Worm (Caenorhabditis elegans) whole organism, late embryonic: ENCODE results near the gene vps-16.

Source experiments
- C08G9.2 ChIP-seq: sonication (generic microtip); optimal IDR thresholded peaks from 2 replicates; lab custom pipeline; 2016; ENCODE audit warnings: mild to moderate bottlenecking, missing genetic modification characterization, moderate library complexity, missing compliant biosample characterization
- C38D4.7 ChIP-seq: fragments of 200-800 bp; sonication (Bioruptor generic); optimal IDR thresholded peaks from 2 replicates; lab custom pipeline; 2018; ENCODE audit warnings: mild to moderate bottlenecking, missing genetic modification characterization, moderate library complexity, missing compliant biosample characterization
- F13H6.1 ChIP-seq: sonication (generic microtip); optimal IDR thresholded peaks from 2 replicates; lab custom pipeline; 2016; ENCODE audit warnings: missing genetic modification characterization, missing compliant biosample characterization
- Y22D7AL.16 ChIP-seq: sonication (generic microtip); optimal IDR thresholded peaks from 2 replicates; lab custom pipeline; 2016; ENCODE audit warnings: missing genetic modification characterization, missing compliant biosample characterization
- ahr-1 ChIP-seq: sonication (generic microtip); optimal IDR thresholded peaks from 2 replicates; lab custom pipeline; 2016; ENCODE audit warnings: missing genetic modification characterization, missing compliant biosample characterization
- ama-1 ChIP-seq: fragments of 150-350 bp; optimal IDR thresholded peaks from 2 replicates; lab custom pipeline; 2014
- ceh-14 ChIP-seq: sonication (generic microtip); optimal IDR thresholded peaks from 2 replicates; lab custom pipeline; 2016; ENCODE audit warnings: missing genotype, missing genetic modification characterization, missing compliant biosample characterization
- ceh-18 ChIP-seq: sonication (generic microtip); optimal IDR thresholded peaks from 2 replicates; lab custom pipeline; 2016; ENCODE audit warnings: missing genetic modification characterization, missing compliant biosample characterization
- ceh-2 ChIP-seq: sonication (generic microtip); optimal IDR thresholded peaks from 2 replicates; lab custom pipeline; 2016; ENCODE audit warnings: missing genotype, missing genetic modification characterization, missing compliant biosample characterization
- ceh-22 ChIP-seq: sonication (generic microtip); optimal IDR thresholded peaks from 2 replicates; lab custom pipeline; 2017; ENCODE audit warnings: missing biosample characterization, missing genetic modification characterization
- ceh-24 ChIP-seq: sonication (generic microtip); optimal IDR thresholded peaks from 2 replicates; lab custom pipeline; 2016; ENCODE audit warnings: mild to moderate bottlenecking, missing genetic modification characterization, missing compliant biosample characterization
- ceh-30 ChIP-seq: fragments of 150-350 bp; optimal IDR thresholded peaks from 2 replicates; lab custom pipeline; 2014; ENCODE audit warnings: missing biosample characterization, missing genetic modification characterization
- ceh-31 ChIP-seq: sonication (generic microtip); optimal IDR thresholded peaks from 2 replicates; lab custom pipeline; 2016; ENCODE audit warnings: missing genetic modification characterization, missing compliant biosample characterization
- ceh-45 ChIP-seq: fragments of 200-800 bp; sonication (Bioruptor generic); IDR thresholded peaks from 2 replicates; pipeline ENCODE4 v1.3.6; 2022; ENCODE audit warnings: missing genetic modification reagents, missing genetic modification characterization, missing compliant biosample characterization
- ceh-48 ChIP-seq: sonication (generic microtip); optimal IDR thresholded peaks from 2 replicates; lab custom pipeline; 2016; ENCODE audit warnings: missing genetic modification characterization, inconsistent platforms, missing compliant biosample characterization
- ceh-6 ChIP-seq: fragments of 200-800 bp; sonication (Bioruptor generic); optimal IDR thresholded peaks from 2 replicates; lab custom pipeline; 2018; ENCODE audit warnings: mild to moderate bottlenecking, missing genetic modification characterization, missing compliant biosample characterization
- ceh-9 ChIP-seq: sonication (generic microtip); optimal IDR thresholded peaks from 2 replicates; lab custom pipeline; 2016; ENCODE audit warnings: mild to moderate bottlenecking, missing genetic modification characterization, inconsistent platforms, missing compliant biosample characterization
- che-1 ChIP-seq: sonication (generic microtip); optimal IDR thresholded peaks from 2 replicates; lab custom pipeline; 2016; ENCODE audit warnings: mild to moderate bottlenecking, missing genetic modification characterization, missing compliant biosample characterization
- elt-2 ChIP-seq: sonication (generic microtip); optimal IDR thresholded peaks from 2 replicates; lab custom pipeline; 2016; ENCODE audit warnings: missing genetic modification reagents, missing genetic modification characterization, missing compliant biosample characterization
- elt-4 ChIP-seq: sonication (generic microtip); optimal IDR thresholded peaks from 2 replicates; lab custom pipeline; 2016; ENCODE audit warnings: missing genetic modification characterization, missing compliant biosample characterization
- eyg-1 ChIP-seq: sonication (generic microtip); optimal IDR thresholded peaks from 2 replicates; lab custom pipeline; 2016; ENCODE audit warnings: missing genotype, missing genetic modification characterization, missing compliant biosample characterization
- fax-1 ChIP-seq: sonication (generic microtip); optimal IDR thresholded peaks from 2 replicates; lab custom pipeline; 2016; ENCODE audit warnings: missing genotype, missing genetic modification characterization, missing compliant biosample characterization
- fkh-10 ChIP-seq: fragments of 150-350 bp; optimal IDR thresholded peaks from 2 replicates; lab custom pipeline; 2014; ENCODE audit warnings: missing biosample characterization, missing genetic modification reagents, missing genetic modification characterization
- fkh-6 ChIP-seq: sonication (generic microtip); optimal IDR thresholded peaks from 2 replicates; lab custom pipeline; 2016; ENCODE audit warnings: missing genetic modification characterization, missing compliant biosample characterization
- gmeb-2 ChIP-seq: sonication (generic microtip); optimal IDR thresholded peaks from 2 replicates; lab custom pipeline; 2016; ENCODE audit warnings: missing genetic modification characterization, inconsistent platforms, missing compliant biosample characterization
- hlh-13 ChIP-seq: fragments of 200-800 bp; sonication (Bioruptor generic); optimal IDR thresholded peaks from 2 replicates; lab custom pipeline; 2018; ENCODE audit warnings: mild to moderate bottlenecking, missing genetic modification characterization, missing compliant biosample characterization
- hlh-15 ChIP-seq: sonication (generic microtip); optimal IDR thresholded peaks from 2 replicates; lab custom pipeline; 2016; ENCODE audit warnings: missing genetic modification characterization, missing compliant biosample characterization
- lin-11 ChIP-seq: fragments of 200-800 bp; sonication (Bioruptor generic); optimal IDR thresholded peaks from 2 replicates; lab custom pipeline; 2018; ENCODE audit warnings: mild to moderate bottlenecking, missing genetic modification characterization, missing compliant biosample characterization
- madf-2 ChIP-seq: sonication (generic microtip); optimal IDR thresholded peaks from 2 replicates; lab custom pipeline; 2017; ENCODE audit warnings: missing genetic modification characterization, missing compliant biosample characterization
- mec-3 ChIP-seq: sonication (generic microtip); optimal IDR thresholded peaks from 2 replicates; lab custom pipeline; 2016; ENCODE audit warnings: borderline replicate concordance, missing genetic modification characterization, missing compliant biosample characterization
- nfya-1 ChIP-seq: sonication (generic microtip); optimal IDR thresholded peaks from 2 replicates; lab custom pipeline; 2017; ENCODE audit warnings: missing genetic modification characterization, mild to moderate bottlenecking, missing compliant biosample characterization, antibody characterized with exemption, moderate library complexity
- nhr-11 ChIP-seq: fragments of 150-350 bp; optimal IDR thresholded peaks from 2 replicates; lab custom pipeline; 2014; ENCODE audit warnings: missing biosample characterization, missing genetic modification characterization
- nhr-232 ChIP-seq: sonication (generic microtip); optimal IDR thresholded peaks from 2 replicates; lab custom pipeline; 2016; ENCODE audit warnings: missing genetic modification characterization, missing compliant biosample characterization
- odd-2 ChIP-seq: sonication (generic microtip); optimal IDR thresholded peaks from 2 replicates; lab custom pipeline; 2017; ENCODE audit warnings: antibody characterized with exemption, mild to moderate bottlenecking, missing genetic modification characterization, missing compliant biosample characterization
- pat-9 ChIP-seq: fragments of 200-800 bp; sonication (Bioruptor generic); optimal IDR thresholded peaks from 2 replicates; lab custom pipeline; 2018; ENCODE audit warnings: mild to moderate bottlenecking, missing genetic modification characterization, moderate library complexity, missing compliant biosample characterization
- pax-1 ChIP-seq: fragments of 150-350 bp; optimal IDR thresholded peaks from 2 replicates; lab custom pipeline; 2014; ENCODE audit warnings: missing biosample characterization, missing genetic modification characterization
- pha-2 ChIP-seq: sonication (generic microtip); optimal IDR thresholded peaks from 2 replicates; lab custom pipeline; 2017; ENCODE audit warnings: mild to moderate bottlenecking, missing genetic modification characterization, missing compliant biosample characterization
- pqm-1 ChIP-seq: sonication (generic microtip); optimal IDR thresholded peaks from 2 replicates; lab custom pipeline; 2016; ENCODE audit warnings: missing genetic modification characterization, missing compliant biosample characterization
- ref-2 ChIP-seq: sonication (generic microtip); optimal IDR thresholded peaks from 2 replicates; lab custom pipeline; 2016; ENCODE audit warnings: missing genetic modification characterization, missing compliant biosample characterization
- sdc-2 ChIP-seq: sonication (generic microtip); optimal IDR thresholded peaks from 2 replicates; lab custom pipeline; 2016; ENCODE audit warnings: missing genotype, missing genetic modification characterization, missing compliant biosample characterization
- syd-9 ChIP-seq: sonication (generic microtip); optimal IDR thresholded peaks from 2 replicates; lab custom pipeline; 2016; ENCODE audit warnings: mild to moderate bottlenecking, missing genetic modification characterization, moderate library complexity, missing compliant biosample characterization
- tbx-2 ChIP-seq: sonication (generic microtip); optimal IDR thresholded peaks from 2 replicates; lab custom pipeline; 2016; ENCODE audit warnings: missing genetic modification characterization, missing compliant biosample characterization
- tbx-7 ChIP-seq: sonication (generic microtip); optimal IDR thresholded peaks from 2 replicates; lab custom pipeline; 2016; ENCODE audit warnings: missing genotype, missing genetic modification characterization, missing compliant biosample characterization
- ttx-3 ChIP-seq: sonication (generic microtip); optimal IDR thresholded peaks from 2 replicates; lab custom pipeline; 2016; ENCODE audit warnings: missing genetic modification reagents, missing genetic modification characterization, missing compliant biosample characterization
- unc-3 ChIP-seq, 2 experiments: fragments of 200-800 bp in 1 of 2; sonication (Bioruptor generic) in 1 of 2; sonication (generic microtip) in 1 of 2; conservative IDR thresholded peaks in 1 of 2; optimal IDR thresholded peaks in 1 of 2; 2 replicates each; pipeline versions ENCODE4 v1.3.6 to Lab custom; 2016 to 2022; ENCODE audit warnings: missing compliant biosample characterization in 2 of 2, missing genetic modification characterization in 2 of 2, missing genetic modification reagents in 1 of 2
- unc-42 ChIP-seq: sonication (generic microtip); optimal IDR thresholded peaks from 2 replicates; lab custom pipeline; 2016; ENCODE audit warnings: missing genotype, missing genetic modification characterization, missing compliant biosample characterization
- unc-55 ChIP-seq: sonication (generic microtip); optimal IDR thresholded peaks from 2 replicates; lab custom pipeline; 2017; ENCODE audit warnings: missing biosample characterization, missing genetic modification reagents, missing genetic modification characterization
- unc-86 ChIP-seq: sonication (generic microtip); optimal IDR thresholded peaks from 2 replicates; lab custom pipeline; 2016; ENCODE audit warnings: missing genetic modification characterization, missing compliant biosample characterization
- zip-5 ChIP-seq: sonication (generic microtip); optimal IDR thresholded peaks from 2 replicates; lab custom pipeline; 2016; ENCODE audit warnings: missing genetic modification characterization, missing compliant biosample characterization
- ztf-16 ChIP-seq: sonication (generic microtip); optimal IDR thresholded peaks from 2 replicates; lab custom pipeline; 2017; ENCODE audit warnings: missing genetic modification characterization, missing compliant biosample characterization

Gene vps-16

DNA sequence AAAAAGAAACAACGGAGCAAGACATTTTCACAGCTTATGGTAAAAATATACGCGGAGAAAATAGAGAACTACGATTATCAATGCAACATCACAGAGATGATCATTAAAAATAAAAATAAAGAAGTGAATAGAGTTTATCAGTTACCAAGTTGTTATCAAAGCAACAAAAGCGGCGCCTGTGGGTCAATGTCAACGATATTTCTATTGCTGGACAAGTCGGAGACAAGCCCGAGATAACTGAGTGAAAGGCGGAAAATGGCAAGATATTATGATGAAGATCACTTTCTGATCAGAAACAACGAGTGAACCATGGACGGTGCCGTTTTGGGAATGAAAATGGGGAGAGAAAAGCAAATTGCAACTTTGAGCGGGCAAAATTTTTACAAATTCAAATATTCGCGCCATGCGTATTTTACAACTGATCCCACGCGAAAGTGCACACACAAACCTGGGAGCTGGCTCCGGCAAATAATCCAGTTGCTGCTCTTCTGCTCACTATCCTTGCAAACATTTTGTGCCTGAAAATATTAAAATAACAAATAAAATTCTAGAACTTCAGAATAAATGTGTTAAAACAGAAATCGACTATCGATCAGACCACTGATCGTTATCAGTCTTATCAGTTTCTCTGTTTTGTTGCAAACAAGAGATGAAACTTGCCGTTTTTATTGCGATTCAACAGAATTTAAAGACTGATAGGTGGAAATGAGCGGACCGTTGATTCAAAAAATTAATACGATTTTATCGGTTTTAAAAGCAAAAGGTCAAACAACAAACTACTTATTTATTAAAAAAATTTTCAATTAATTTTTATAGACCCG, 9.5 kb downstream of the vps-16 start, which contains the start of gene mel-32:
TSS of gene mel-32 (minus strand) at position 696 of the 821 bp plus-strand sequence.
- TF ChIP-seq fkh-10 (GFP tag; lab: Kevin White, UChicago) (no peak), elt-2 (tag; lab: Kevin White, UChicago) (peak; percentile 61)

DNA sequence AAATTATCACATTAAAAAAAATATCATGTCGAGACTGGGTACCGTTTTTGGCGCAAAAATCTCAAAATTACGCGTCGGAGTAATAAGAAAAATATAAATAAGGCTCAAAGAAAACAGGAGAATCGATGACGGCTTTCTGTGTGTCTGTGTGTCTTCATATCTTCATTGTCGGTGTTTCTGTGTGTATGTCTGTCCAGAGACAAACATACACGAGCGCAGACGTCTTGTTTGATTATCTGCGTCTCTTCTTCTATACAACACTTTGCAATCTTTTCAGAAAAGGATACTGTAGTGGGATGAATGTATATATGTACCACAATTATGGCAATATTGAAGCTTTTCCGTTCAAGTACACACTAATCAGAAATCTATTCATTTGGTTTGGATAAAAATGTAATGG, 11.3 kb downstream of the vps-16 start, which contains the start of gene C05D11.13:
TSS of gene C05D11.13 (minus strand) at position 252 of the 400 bp plus-strand sequence.
- TF ChIP-seq pax-1 (no peak), hlh-13 (GFP tag; lab: Kevin White, UChicago) (no peak), unc-42 (tag; lab: Kevin White, UChicago) (no peak), pat-9 (tag; lab: Kevin White, UChicago) (no peak), ahr-1 (tag; lab: Kevin White, UChicago) (no peak), hlh-15 (tag; lab: Kevin White, UChicago) (no peak), pqm-1 (tag; lab: Kevin White, UChicago) (no peak), sdc-2 (no peak), F13H6.1 (tag; lab: Kevin White, UChicago) (no peak), nfya-1 (tag; lab: Kevin White, UChicago) (peak; percentile 6), ttx-3 (tag; lab: Kevin White, UChicago) (no peak), madf-2 (no peak), syd-9 (tag; lab: Kevin White, UChicago) (no peak), fax-1 (no peak), gmeb-2 (tag; lab: Kevin White, UChicago) (no peak), nhr-232 (tag; lab: Kevin White, UChicago) (no peak), C08G9.2 (tag; lab: Kevin White, UChicago) (no peak), nhr-11 (tag; lab: Kevin White, UChicago) (no peak), fkh-6 (tag; lab: Kevin White, UChicago) (no peak), lin-11 (no peak), ztf-16 (tag; lab: Kevin White, UChicago) (no peak), ceh-6 (GFP tag; lab: Kevin White, UChicago) (no peak), mec-3 (no peak), che-1 (tag; lab: Kevin White, UChicago) (no peak), unc-55 (GFP tag; lab: Kevin White, UChicago) (peak; percentile 41), fkh-10 (GFP tag; lab: Kevin White, UChicago) (no peak), C38D4.7 (GFP tag; lab: Kevin White, UChicago) (no peak), tbx-7 (tag; lab: Kevin White, UChicago) (no peak), odd-2 (no peak), ceh-14 (tag; lab: Kevin White, UChicago) (no peak), ceh-18 (tag; lab: Kevin White, UChicago) (no peak), ceh-22 (tag; lab: Kevin White, UChicago) (no peak), elt-2 (tag; lab: Kevin White, UChicago) (peak; percentile 30), ceh-45 (no peak), unc-3 (GFP tag; conservative IDR thresholded peaks at IDR 0.05; lab: Robert Waterston, UW) (no peak), unc-3 (tag; optimal IDR thresholded peaks at IDR 0.05; lab: Kevin White, UChicago) (no peak), elt-4 (tag; lab: Kevin White, UChicago) (no peak), pha-2 (tag; lab: Kevin White, UChicago) (no peak), ceh-24 (tag; lab: Kevin White, UChicago) (no peak), unc-86 (tag; lab: Kevin White, UChicago) (peak; percentile 4), ceh-9 (no peak), zip-5 (no peak), eyg-1 (no peak), ceh-2 (tag; lab: Kevin White, UChicago) (no peak), tbx-2 (peak; percentile 16), ceh-48 (tag; lab: Kevin White, UChicago) (no peak), ceh-31 (tag; lab: Kevin White, UChicago) (no peak), ama-1 (lab: Kevin White, UChicago) (no peak), Y22D7AL.16 (no peak), ceh-30 (tag; lab: Kevin White, UChicago) (no peak), ref-2 (tag; lab: Kevin White, UChicago) (peak; percentile 28)
